Worm (Caenorhabditis elegans): ENCODE results near the gene sup-10.

- no peak for TF ChIP-seq ces-1 (GFP tag; optimal IDR thresholded peaks at IDR 0.05)
- TF ChIP-seq ama-1 (optimal IDR thresholded peaks at IDR 0.05), result no peak
- no peak for TF ChIP-seq dpl-1 (GFP tag; optimal IDR thresholded peaks at IDR 0.05)
Observed at ce11 chrX:17534877-17535276, 6.7 kb downstream of the sup-10 start.
